Fruit fly (Drosophila melanogaster) Kc167 (cell line): ENCODE measurements around the gene CG12316.

ENCODE experiments used
- h ChIP-seq: fragments of >200 bp; optimal IDR thresholded peaks from 3 replicates; lab custom pipeline; 2018; ENCODE audit warnings: missing external identifiers
- psq ChIP-seq: fragments of >200 bp; optimal IDR thresholded peaks from 2 replicates; lab custom pipeline; 2017; ENCODE audit warnings: missing external identifiers
- ttk ChIP-seq: sonication (Bioruptor generic); optimal IDR thresholded peaks from 2 replicates; lab custom pipeline; 2017; ENCODE audit warnings: missing external identifiers

dm6 chr3L:15174086-15174485, 37.4 kb upstream of the CG12316 start:
- TF ChIP-seq ttk (lab: Kevin White, UChicago) (no peak), psq (no peak), h (lab: Kevin White, UChicago) (no peak)
